Worm (Caenorhabditis elegans): Measurements from ENCODE around the gene ZK1248.17.

Gene ZK1248.17

DNA sequence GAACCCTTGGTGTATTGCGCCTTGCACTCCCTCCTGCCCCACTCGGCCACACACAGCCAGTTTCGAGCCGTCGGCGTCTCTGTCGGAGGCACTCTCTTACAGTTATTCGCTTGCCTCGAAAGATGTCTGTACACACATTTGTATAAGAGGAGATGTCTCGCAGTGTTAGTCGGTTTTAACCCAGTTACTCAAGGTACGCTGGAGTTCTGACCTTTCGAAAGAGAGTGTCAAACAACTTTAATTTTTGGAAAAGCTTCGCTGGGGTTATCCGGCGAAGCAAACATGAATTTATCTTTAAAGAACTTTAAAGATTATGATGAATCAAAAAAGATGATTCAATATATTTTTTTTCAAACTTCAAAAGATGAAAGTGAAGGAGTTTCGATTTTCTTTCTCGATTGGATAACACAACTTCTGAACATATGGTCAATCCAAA lies 629 bp downstream of the ZK1248.17 start (continued):
- TF ChIP-seq jun-1 (tag; optimal IDR thresholded peaks at IDR 0.05), result peak; percentile 98
- peak; percentile 86 for TF ChIP-seq mxl-2 (GFP tag; conservative IDR thresholded peaks at IDR 0.05)
- TF ChIP-seq ceh-20 (GFP tag; IDR thresholded peaks at IDR 0.05), result peak; percentile 99
- TF ChIP-seq skn-1 (tag; optimal IDR thresholded peaks at IDR 0.05), result peak; percentile 55
- TF ChIP-seq ama-1 (optimal IDR thresholded peaks at IDR 0.05), result peak; percentile 100
- peak; percentile 98 for TF ChIP-seq nhr-41 (GFP tag; IDR thresholded peaks at IDR 0.05)
- TF ChIP-seq Y75B8A.6 (GFP tag; IDR thresholded peaks at IDR 0.05), result peak; percentile 78
- TF ChIP-seq saeg-2 (GFP tag; IDR thresholded peaks at IDR 0.05), result peak; percentile 99
- peak; percentile 99 for TF ChIP-seq pha-4 (GFP tag; IDR thresholded peaks at IDR 0.05)
- TF ChIP-seq pha-4 (tag; optimal IDR thresholded peaks at IDR 0.05), result peak; percentile 27
- TF ChIP-seq unc-39 (tag; optimal IDR thresholded peaks at IDR 0.05), result peak; percentile 75
- peak; percentile 93 for TF ChIP-seq nhr-10 (tag; optimal IDR thresholded peaks at IDR 0.05)
- TF ChIP-seq madf-9 (GFP tag; conservative IDR thresholded peaks at IDR 0.05), result peak; percentile 98
- peak; percentile 94 for TF ChIP-seq snpc-1.2 (GFP tag; IDR thresholded peaks at IDR 0.05)
- peak; percentile 97 for TF ChIP-seq zag-1 (tag; optimal IDR thresholded peaks at IDR 0.05)
- peak; percentile 83 for TF ChIP-seq dmd-8 (GFP tag; IDR thresholded peaks at IDR 0.05)
- peak; percentile 95 for TF ChIP-seq lin-38 (GFP tag; IDR thresholded peaks at IDR 0.05)
- peak; percentile 97 for TF ChIP-seq fos-1 (tag; optimal IDR thresholded peaks at IDR 0.05)
- TF ChIP-seq nhr-237 (tag; optimal IDR thresholded peaks at IDR 0.05), result peak; percentile 70
- TF ChIP-seq T26A8.4 (GFP tag; IDR thresholded peaks at IDR 0.05), result peak; percentile 100
- peak; percentile 92 for TF ChIP-seq lin-29 (GFP tag; IDR thresholded peaks at IDR 0.05)
- TF ChIP-seq egl-27 (tag; optimal IDR thresholded peaks at IDR 0.05), result peak; percentile 93
- peak; percentile 96 for TF ChIP-seq duxl-1 (tag; optimal IDR thresholded peaks at IDR 0.05; ENCODE audit: poor library complexity)
- TF ChIP-seq aly-2 (tag; optimal IDR thresholded peaks at IDR 0.05), result no peak
- TF ChIP-seq ces-1 (GFP tag; optimal IDR thresholded peaks at IDR 0.05), result peak; percentile 94
- TF ChIP-seq nhr-28 (tag; optimal IDR thresholded peaks at IDR 0.05), result peak; percentile 96
- TF ChIP-seq rbr-2 (tag; optimal IDR thresholded peaks at IDR 0.05), result peak; percentile 99
- TF ChIP-seq hmg-1.1 (GFP tag; IDR thresholded peaks at IDR 0.05), result peak; percentile 100
- peak; percentile 87 for TF ChIP-seq vab-7 (GFP tag; IDR thresholded peaks at IDR 0.05)
- TF ChIP-seq daf-16 (GFP tag; optimal IDR thresholded peaks at IDR 0.05), result peak; percentile 89 to 97
- peak; percentile 89 for TF ChIP-seq daf-16 (tag; optimal IDR thresholded peaks at IDR 0.05)
- peak; percentile 99 for TF ChIP-seq daf-19 (GFP tag; conservative IDR thresholded peaks at IDR 0.05)
- peak; percentile 99 for TF ChIP-seq dmd-9 (GFP tag; IDR thresholded peaks at IDR 0.05)
- peak; percentile 97 for TF ChIP-seq nhr-42 (GFP tag; IDR thresholded peaks at IDR 0.05)
- peak; percentile 98 for TF ChIP-seq nhr-102 (tag; optimal IDR thresholded peaks at IDR 0.05)
- TF ChIP-seq zfp-2 (tag; optimal IDR thresholded peaks at IDR 0.05), result peak; percentile 87
- 0 out of 2 replicates have a peak, but pooled peaks have one; percentile 34 for TF ChIP-seq F26F4.8 (GFP tag; conservative IDR thresholded peaks at IDR 0.05)
- TF ChIP-seq tra-1 (GFP tag; IDR thresholded peaks at IDR 0.05), result peak; percentile 98
- peak; percentile 97 for TF ChIP-seq nhr-48 (tag; optimal IDR thresholded peaks at IDR 0.05)
- TF ChIP-seq F10B5.3 (tag; optimal IDR thresholded peaks at IDR 0.05), result peak; percentile 95
- peak; percentile 94 to 97 for TF ChIP-seq lsy-2 (tag; optimal IDR thresholded peaks at IDR 0.05)
- TF ChIP-seq aha-1 (tag), result peak; percentile 100
- peak; percentile 98 for TF ChIP-seq nhr-11 (tag; optimal IDR thresholded peaks at IDR 0.05)
- TF ChIP-seq dpl-1 (GFP tag; optimal IDR thresholded peaks at IDR 0.05), result peak; percentile 87
- TF ChIP-seq nhr-77 (tag; optimal IDR thresholded peaks at IDR 0.05), result peak; percentile 98
- peak; percentile 63 for TF ChIP-seq lin-15B (tag; optimal IDR thresholded peaks at IDR 0.05)
- TF ChIP-seq unc-62 (GFP tag; optimal IDR thresholded peaks at IDR 0.05 in 1 of 2), result peak; percentile 85 to 100
- peak; percentile 50 for TF ChIP-seq unc-62 (tag; optimal IDR thresholded peaks at IDR 0.05)
- peak; percentile 58 to 72 for TF ChIP-seq ZK546.5 (tag; optimal IDR thresholded peaks at IDR 0.05)
- TF ChIP-seq mep-1 (tag; optimal IDR thresholded peaks at IDR 0.05), result peak; percentile 99
- TF ChIP-seq nhr-76 (tag; optimal IDR thresholded peaks at IDR 0.05), result peak; percentile 77
- peak; percentile 94 for TF ChIP-seq gei-8 (GFP tag; optimal IDR thresholded peaks at IDR 0.05)
- peak; percentile 88 for TF ChIP-seq Y5F2A.4 (GFP tag; optimal IDR thresholded peaks at IDR 0.05)
